Worm (Caenorhabditis elegans) whole organism, L2 larva: ENCODE data around the gene R10E8.2.

Experiments used
- F13H6.1 ChIP-seq: sonication (generic microtip); optimal IDR thresholded peaks from 2 replicates; lab custom pipeline; 2016; ENCODE audit warnings: missing genetic modification characterization, missing compliant biosample characterization
- R02D3.7 ChIP-seq: fragments of 150-350 bp; optimal IDR thresholded peaks from 2 replicates; lab custom pipeline; 2014; ENCODE audit warnings: missing biosample characterization, missing genetic modification characterization
- Y55F3AM.14 ChIP-seq: fragments of 200-800 bp; sonication (Bioruptor generic); optimal IDR thresholded peaks from 2 replicates; lab custom pipeline; 2018; ENCODE audit warnings: mild to moderate bottlenecking, missing genetic modification characterization, missing compliant biosample characterization
- ZK546.5 ChIP-seq: sonication (generic microtip); optimal IDR thresholded peaks from 2 replicates; lab custom pipeline; 2017; ENCODE audit warnings: missing biosample characterization, missing genetic modification characterization
- alr-1 ChIP-seq: fragments of 150-350 bp; optimal IDR thresholded peaks from 2 replicates; lab custom pipeline; 2014; ENCODE audit warnings: missing biosample characterization, missing genetic modification characterization
- aly-2 ChIP-seq: fragments of 150-350 bp; optimal IDR thresholded peaks from 2 replicates; lab custom pipeline; 2014; ENCODE audit warnings: missing biosample characterization, missing genetic modification characterization
- ama-1 ChIP-seq: fragments of 150-350 bp; optimal IDR thresholded peaks from 2 replicates; lab custom pipeline; 2018; ENCODE audit warnings: inconsistent platforms
- blmp-1 ChIP-seq: sonication (generic microtip); optimal IDR thresholded peaks from 2 replicates; lab custom pipeline; 2017; ENCODE audit warnings: missing genetic modification characterization, mild to moderate bottlenecking, missing compliant biosample characterization, antibody characterized with exemption, moderate library complexity; ENCODE audit not compliant: insufficient read depth
- ceh-16 ChIP-seq: fragments of 150-350 bp; optimal IDR thresholded peaks from 2 replicates; lab custom pipeline; 2014; ENCODE audit warnings: missing biosample characterization, missing genetic modification characterization
- ceh-82 ChIP-seq: fragments of 150-350 bp; optimal IDR thresholded peaks from 2 replicates; lab custom pipeline; 2014; ENCODE audit warnings: missing biosample characterization, missing genetic modification characterization
- crh-2 ChIP-seq: sonication (generic microtip); optimal IDR thresholded peaks from 2 replicates; lab custom pipeline; 2017; ENCODE audit warnings: missing biosample characterization, missing genetic modification characterization
- egl-27 ChIP-seq: sonication (generic microtip); optimal IDR thresholded peaks from 3 replicates; lab custom pipeline; 2017; ENCODE audit warnings: missing biosample characterization, missing genetic modification reagents, missing genetic modification characterization
- elt-1 ChIP-seq: fragments of 150-350 bp; optimal IDR thresholded peaks from 2 replicates; lab custom pipeline; 2014; ENCODE audit warnings: missing biosample characterization, missing genetic modification characterization
- elt-3 ChIP-seq: sonication (generic microtip); optimal IDR thresholded peaks from 2 replicates; lab custom pipeline; 2017; ENCODE audit warnings: missing biosample characterization, missing genetic modification characterization
- fos-1 ChIP-seq: fragments of 150-350 bp; optimal IDR thresholded peaks from 2 replicates; lab custom pipeline; 2014; ENCODE audit warnings: missing biosample characterization, missing genetic modification characterization
- gmeb-1 ChIP-seq: fragments of 150-350 bp; optimal IDR thresholded peaks from 2 replicates; lab custom pipeline; 2014; ENCODE audit warnings: missing biosample characterization, missing genetic modification characterization
- lin-13 ChIP-seq: fragments of 150-350 bp; optimal IDR thresholded peaks from 2 replicates; lab custom pipeline; 2014; ENCODE audit warnings: missing biosample characterization, missing genetic modification reagents, missing genetic modification characterization
- lin-39 ChIP-seq: fragments of 150-350 bp; optimal IDR thresholded peaks from 2 replicates; lab custom pipeline; 2014; ENCODE audit warnings: missing biosample characterization, missing genetic modification reagents, missing genetic modification characterization
- mbf-1 ChIP-seq: sonication (generic microtip); optimal IDR thresholded peaks from 2 replicates; lab custom pipeline; 2017; ENCODE audit warnings: missing biosample characterization, missing genetic modification characterization
- nhr-11 ChIP-seq: fragments of 150-350 bp; optimal IDR thresholded peaks from 2 replicates; lab custom pipeline; 2014; ENCODE audit warnings: missing biosample characterization, missing genetic modification characterization
- nhr-12 ChIP-seq: fragments of 150-350 bp; optimal IDR thresholded peaks from 2 replicates; lab custom pipeline; 2014; ENCODE audit warnings: missing biosample characterization, missing genetic modification characterization
- nhr-129 ChIP-seq: fragments of 150-350 bp; optimal IDR thresholded peaks from 2 replicates; lab custom pipeline; 2014; ENCODE audit warnings: missing biosample characterization, missing genetic modification characterization
- nhr-23 ChIP-seq: fragments of 150-350 bp; optimal IDR thresholded peaks from 2 replicates; lab custom pipeline; 2014; ENCODE audit warnings: missing biosample characterization, missing genetic modification reagents, missing genetic modification characterization
- nhr-25 ChIP-seq: fragments of 150-350 bp; sonication (generic microtip); optimal IDR thresholded peaks from 3 replicates; lab custom pipeline; 2014; ENCODE audit warnings: missing biosample characterization, missing genetic modification characterization
- nhr-77 ChIP-seq: fragments of 150-350 bp; optimal IDR thresholded peaks from 2 replicates; lab custom pipeline; 2014; ENCODE audit warnings: missing biosample characterization, missing genetic modification characterization
- peb-1 ChIP-seq: fragments of 150-350 bp; optimal IDR thresholded peaks from 2 replicates; lab custom pipeline; 2014; ENCODE audit warnings: missing biosample characterization, missing genetic modification characterization
- skn-1 ChIP-seq: sonication (generic microtip); optimal IDR thresholded peaks from 2 replicates; lab custom pipeline; 2017; ENCODE audit warnings: missing biosample characterization, missing genetic modification characterization
- sma-3 ChIP-seq: sonication (generic microtip); optimal IDR thresholded peaks from 2 replicates; lab custom pipeline; 2016; ENCODE audit warnings: missing genetic modification reagents, missing genetic modification characterization, missing compliant biosample characterization
- unc-39 ChIP-seq: fragments of 150-350 bp; optimal IDR thresholded peaks from 2 replicates; lab custom pipeline; 2014; ENCODE audit warnings: missing biosample characterization, missing genetic modification characterization
- unc-62 ChIP-seq: fragments of 150-350 bp; optimal IDR thresholded peaks from 2 replicates; lab custom pipeline; 2014; ENCODE audit warnings: missing biosample characterization, missing genetic modification reagents, missing genetic modification characterization
- zag-1 ChIP-seq: fragments of 150-350 bp; optimal IDR thresholded peaks from 2 replicates; lab custom pipeline; 2014; ENCODE audit warnings: missing biosample characterization, missing genetic modification characterization
- ztf-1 ChIP-seq: fragments of 200-800 bp; sonication (Bioruptor generic); conservative IDR thresholded peaks from 2 replicates; pipeline ENCODE4 v1.3.6; 2022; ENCODE audit warnings: missing genetic modification characterization, missing compliant biosample characterization
- ztf-11 ChIP-seq: sonication (generic microtip); optimal IDR thresholded peaks from 2 replicates; lab custom pipeline; 2017; ENCODE audit warnings: missing biosample characterization, missing genetic modification characterization
- ztf-4 ChIP-seq: fragments of 150-350 bp; optimal IDR thresholded peaks from 2 replicates; lab custom pipeline; 2014; ENCODE audit warnings: missing biosample characterization, missing genetic modification characterization

R10E8.2 gene

ce11 chrV:18235808-18236207, 17.8 kb upstream of the R10E8.2 start:
- no peak for TF ChIP-seq skn-1 (tag; lab: Kevin White, UChicago)
- TF ChIP-seq R02D3.7 (tag; lab: Kevin White, UChicago) = no peak
- no peak for TF ChIP-seq blmp-1
- no peak for TF ChIP-seq ztf-1 (GFP tag; lab: Robert Waterston, UW)
- TF ChIP-seq ztf-4 = no peak
- TF ChIP-seq nhr-129 (tag; lab: Kevin White, UChicago) = no peak
- TF ChIP-seq egl-27 (tag; lab: Kevin White, UChicago) = no peak
- no peak for TF ChIP-seq Y55F3AM.14 (GFP tag; lab: Kevin White, UChicago)
- no peak for TF ChIP-seq unc-39 (tag; lab: Kevin White, UChicago)
- no peak for TF ChIP-seq unc-62
- TF ChIP-seq nhr-23 (tag; lab: Kevin White, UChicago) = no peak

DNA sequence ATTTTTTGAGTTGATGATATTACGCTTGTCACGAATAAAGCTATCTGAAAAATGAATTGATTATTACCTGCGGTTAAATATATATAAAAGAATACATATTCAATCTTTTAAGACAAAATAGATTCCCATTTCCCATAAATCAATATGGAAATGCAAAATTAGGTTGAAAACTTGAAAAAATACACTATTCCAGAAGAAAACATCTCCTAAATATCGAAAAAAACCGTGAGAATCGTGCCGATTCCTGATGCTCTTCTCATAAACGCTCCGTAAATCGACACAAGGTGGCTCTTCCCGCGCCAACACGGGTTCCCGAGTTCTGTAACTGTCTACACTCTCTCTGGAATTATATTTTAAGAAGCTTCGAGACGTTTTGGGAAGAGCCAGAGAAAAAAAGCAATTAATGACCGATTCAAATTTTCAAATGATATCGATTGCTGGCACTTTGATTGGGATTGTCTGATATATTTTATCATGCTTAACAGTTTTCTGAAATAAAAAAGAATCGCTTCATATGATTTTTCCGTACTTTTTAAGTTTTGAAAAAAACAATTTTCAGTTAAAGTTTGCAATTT, 16.8 kb upstream of the R10E8.2 start, which contains the start of gene R10E8.3:
TSS of gene R10E8.3 (minus strand) at position 51 of the 575 bp plus-strand sequence.
- TF ChIP-seq elt-3 (no peak), mbf-1 (no peak), ama-1 (lab: Kevin White, UChicago) (no peak), fos-1 (tag; lab: Kevin White, UChicago) (no peak), peb-1 (no peak), aly-2 (tag; lab: Kevin White, UChicago) (no peak), lin-13 (GFP tag; lab: Kevin White, UChicago) (no peak), egl-27 (tag; lab: Kevin White, UChicago) (no peak), gmeb-1 (tag; lab: Kevin White, UChicago) (no peak), nhr-25 (tag; lab: Kevin White, UChicago) (no peak), skn-1 (tag; lab: Kevin White, UChicago) (no peak), elt-1 (tag; lab: Kevin White, UChicago) (no peak), lin-39 (no peak), ZK546.5 (tag; lab: Kevin White, UChicago) (no peak), sma-3 (GFP tag; lab: Kevin White, UChicago) (no peak), nhr-129 (tag; lab: Kevin White, UChicago) (no peak)

DNA sequence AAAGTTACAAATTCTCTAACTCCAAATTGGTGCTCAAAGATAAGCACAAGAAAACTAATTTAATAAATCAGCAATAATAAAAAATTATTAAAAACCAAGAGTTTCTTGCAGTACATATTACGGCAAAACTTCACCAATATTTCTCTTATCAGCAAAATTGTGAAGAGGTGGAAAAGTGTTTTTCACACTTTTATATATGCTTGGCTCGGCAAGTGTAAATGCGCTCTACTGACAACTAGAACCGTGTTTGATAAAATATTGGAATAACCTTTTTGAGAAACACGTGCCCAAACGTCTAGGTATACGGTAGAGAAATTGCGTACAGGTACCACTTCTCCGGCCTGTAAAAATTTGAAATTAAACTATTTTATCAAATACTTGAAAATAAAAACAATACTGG, 12.3 kb upstream of the R10E8.2 start, which contains the start of gene R10E8.8:
TSS of gene R10E8.8 (minus strand) at position 343 of the 400 bp plus-strand sequence.
- TF ChIP-seq mbf-1 = no peak
- peak; percentile 18 for TF ChIP-seq gmeb-1 (tag; lab: Kevin White, UChicago)
- no peak for TF ChIP-seq nhr-12 (tag; lab: Kevin White, UChicago)
- peak; percentile 35 for TF ChIP-seq crh-2 (tag; lab: Kevin White, UChicago)
- peak; percentile 27 for TF ChIP-seq fos-1 (tag; lab: Kevin White, UChicago)

DNA sequence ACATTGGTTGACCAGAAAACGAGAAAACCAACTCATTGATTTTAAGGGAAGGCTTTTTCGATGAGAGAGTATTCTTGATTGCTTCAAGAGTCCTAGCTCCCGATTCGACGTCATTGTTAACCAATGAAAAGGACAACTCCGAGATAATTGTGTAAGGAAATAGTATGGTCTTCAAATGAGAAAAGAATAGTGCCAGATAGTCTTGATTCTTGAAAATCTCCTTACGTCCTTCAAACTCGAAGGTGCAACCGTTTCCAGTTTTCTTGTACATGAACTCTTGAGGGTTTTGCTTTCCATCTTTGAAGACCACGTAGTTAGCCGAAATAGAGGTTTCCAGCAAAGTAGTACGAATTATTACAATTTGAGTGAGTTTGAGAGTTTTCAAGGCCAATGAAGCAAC, 10.4 kb upstream of the R10E8.2 start:
- no peak for TF ChIP-seq nhr-11 (tag; lab: Kevin White, UChicago)
- no peak for TF ChIP-seq unc-62
- no peak for TF ChIP-seq elt-1 (tag; lab: Kevin White, UChicago)
- TF ChIP-seq gmeb-1 (tag; lab: Kevin White, UChicago) = no peak
- no peak for TF ChIP-seq ZK546.5 (tag; lab: Kevin White, UChicago)
- no peak for TF ChIP-seq nhr-77 (tag; lab: Kevin White, UChicago)

ce11 chrV:18244408-18244807, 9.2 kb upstream of the R10E8.2 start:
- TF ChIP-seq elt-1 (tag; lab: Kevin White, UChicago) = no peak
- TF ChIP-seq Y55F3AM.14 (GFP tag; lab: Kevin White, UChicago) = no peak
- peak; percentile 22 for TF ChIP-seq fos-1 (tag; lab: Kevin White, UChicago)
- TF ChIP-seq nhr-25 (tag; lab: Kevin White, UChicago) = no peak
- no peak for TF ChIP-seq F13H6.1

DNA sequence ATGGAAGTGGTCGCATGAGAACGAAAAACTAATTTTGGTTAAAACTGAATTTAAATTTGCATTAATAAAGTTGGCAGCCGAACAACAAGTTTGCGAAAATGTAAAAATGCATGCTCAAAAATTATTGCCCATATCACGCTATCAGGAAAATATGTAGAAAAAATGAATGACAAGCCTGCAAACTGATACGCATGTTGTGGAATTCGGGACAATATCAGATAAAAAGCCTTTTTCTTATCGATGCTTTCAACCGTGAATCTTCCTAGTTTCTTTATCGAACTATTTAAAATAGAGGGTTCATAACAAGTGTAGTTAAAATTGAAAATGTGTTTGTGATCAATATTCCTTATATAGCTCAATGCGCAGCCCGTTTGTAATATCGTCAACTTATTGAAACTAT, 7.5 kb upstream of the R10E8.2 start:
- no peak for TF ChIP-seq ama-1 (lab: Kevin White, UChicago)
- peak; percentile 79 for TF ChIP-seq fos-1 (tag; lab: Kevin White, UChicago)
- TF ChIP-seq, all 48 proteins: peak for 1

DNA sequence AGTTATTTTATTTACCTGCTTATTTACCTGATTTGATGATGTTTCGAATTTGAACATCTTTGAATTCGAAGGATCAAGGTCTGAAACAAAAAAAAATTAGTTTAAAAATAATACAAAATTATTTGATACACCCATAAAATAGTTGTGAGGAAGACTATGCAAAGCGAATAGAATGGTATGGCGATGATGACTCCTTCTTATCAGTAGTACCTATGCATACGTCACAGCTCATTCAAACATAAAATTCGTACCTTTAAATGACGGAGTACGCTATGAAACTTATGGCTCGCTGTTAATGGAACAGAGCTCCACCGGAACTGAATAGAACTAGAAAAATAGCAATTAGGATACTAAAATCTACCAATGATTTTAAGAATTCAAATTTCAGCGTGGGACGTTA, 1.4 kb upstream of the R10E8.2 start, which contains the start of gene R10E8.1:
TSS of gene R10E8.1 (minus strand) at position 178 of the 400 bp plus-strand sequence.
- no peak for TF ChIP-seq lin-39
- no peak for TF ChIP-seq ztf-11 (tag; lab: Kevin White, UChicago)
- no peak for TF ChIP-seq lin-13 (GFP tag; lab: Kevin White, UChicago)
- peak; percentile 73 for TF ChIP-seq fos-1 (tag; lab: Kevin White, UChicago)
- TF ChIP-seq elt-3 = no peak
- TF ChIP-seq crh-2 (tag; lab: Kevin White, UChicago) = peak; percentile 4
- no peak for TF ChIP-seq ceh-16
- no peak for TF ChIP-seq nhr-77 (tag; lab: Kevin White, UChicago)
- TF ChIP-seq unc-39 (tag; lab: Kevin White, UChicago) = no peak
- no peak for TF ChIP-seq ztf-1 (GFP tag; lab: Robert Waterston, UW)
- TF ChIP-seq nhr-25 (tag; lab: Kevin White, UChicago) = no peak
- no peak for TF ChIP-seq ceh-82 (tag; lab: Kevin White, UChicago)
- TF ChIP-seq alr-1 (tag; lab: Kevin White, UChicago) = no peak
- no peak for TF ChIP-seq zag-1
